Fruit fly (Drosophila melanogaster) whole organism, prepupa: Measurements from ENCODE around the gene CG31468.

Source experiments
- CG11762 ChIP-seq: fragments of 200-800 bp; sonication (Bioruptor generic); optimal IDR thresholded peaks from 3 replicates; lab custom pipeline; 2016; ENCODE audit warnings: missing biosample characterization, missing genetic modification characterization; ENCODE audit not compliant: insufficient read depth
- CG11902 ChIP-seq: fragments of 200-800 bp; sonication (Bioruptor generic); optimal IDR thresholded peaks from 3 replicates; lab custom pipeline; 2016; ENCODE audit warnings: missing biosample characterization, missing genetic modification characterization
- CG15336 ChIP-seq: fragments of 200-800 bp; sonication (Bioruptor generic); IDR thresholded peaks from 2 replicates; pipeline ENCODE4 v1.3.6; 2022; ENCODE audit warnings: missing biosample characterization, missing genetic modification characterization
- CG1621 ChIP-seq: fragments of 200-800 bp; sonication (Bioruptor generic); optimal IDR thresholded peaks from 3 replicates; lab custom pipeline; 2018; ENCODE audit warnings: missing biosample characterization, mild to moderate bottlenecking, missing genetic modification characterization
- CG3032 ChIP-seq: fragments of 200-800 bp; optimal IDR thresholded peaks from 2 replicates; lab custom pipeline; 2019; ENCODE audit warnings: missing biosample characterization, mild to moderate bottlenecking, missing genetic modification characterization, moderate library complexity
- CG32006 ChIP-seq: fragments of 200-800 bp; sonication (Bioruptor generic); optimal IDR thresholded peaks from 3 replicates; lab custom pipeline; 2017; ENCODE audit warnings: missing biosample characterization, mild to moderate bottlenecking, missing genetic modification characterization
- CG3919 ChIP-seq: fragments of 200-800 bp; sonication (Bioruptor generic); optimal IDR thresholded peaks from 3 replicates; lab custom pipeline; 2016; ENCODE audit warnings: missing biosample characterization, missing genetic modification characterization
- CG4318 ChIP-seq: fragments of 200-800 bp; sonication (Bioruptor generic); optimal IDR thresholded peaks from 3 replicates; lab custom pipeline; 2017; ENCODE audit warnings: missing biosample characterization, mild to moderate bottlenecking, missing genetic modification characterization
- CG6276 ChIP-seq: fragments of 200-800 bp; sonication (Bioruptor generic); optimal IDR thresholded peaks from 2 replicates; lab custom pipeline; 2017; ENCODE audit warnings: missing biosample characterization, mild to moderate bottlenecking, missing genetic modification characterization
- CG6792 ChIP-seq: fragments of 200-800 bp; sonication (Bioruptor generic); optimal IDR thresholded peaks from 3 replicates; lab custom pipeline; 2016; ENCODE audit warnings: missing biosample characterization, missing genetic modification characterization
- CG6808 ChIP-seq: fragments of 200-800 bp; sonication (Bioruptor generic); optimal IDR thresholded peaks from 3 replicates; lab custom pipeline; 2017; ENCODE audit warnings: missing biosample characterization, missing genetic modification characterization, mild to moderate bottlenecking, moderate library complexity, missing genetic modification reagents
- CG6854 ChIP-seq: fragments of 200-800 bp; sonication (Bioruptor generic); optimal IDR thresholded peaks from 2 replicates; lab custom pipeline; 2017; ENCODE audit warnings: missing biosample characterization, mild to moderate bottlenecking, missing genetic modification characterization
- CG8119 ChIP-seq: fragments of 200-800 bp; sonication (Bioruptor generic); IDR thresholded peaks from 3 replicates; pipeline ENCODE4 v1.3.6; 2022; ENCODE audit warnings: missing biosample characterization, missing genetic modification characterization
- CG8319 ChIP-seq: fragments of 200-800 bp; sonication (Bioruptor generic); optimal IDR thresholded peaks from 3 replicates; lab custom pipeline; 2016; ENCODE audit warnings: missing biosample characterization, missing genetic modification characterization
- CG8632 ChIP-seq: fragments of 200-800 bp; sonication (Bioruptor generic); optimal IDR thresholded peaks from 3 replicates; lab custom pipeline; 2016; ENCODE audit warnings: missing biosample characterization, missing genetic modification characterization
- CG9139 ChIP-seq: fragments of 200-800 bp; sonication (Bioruptor generic); optimal IDR thresholded peaks from 3 replicates; lab custom pipeline; 2017; ENCODE audit warnings: missing biosample characterization, mild to moderate bottlenecking, missing genetic modification characterization
- Eip75B ChIP-seq: fragments of 200-800 bp; sonication (Bioruptor generic); optimal IDR thresholded peaks from 3 replicates; lab custom pipeline; 2016; ENCODE audit warnings: missing biosample characterization, missing genetic modification characterization
- Eip78C ChIP-seq: fragments of 200-800 bp; sonication (Bioruptor generic); peaks from one replicate; lab custom pipeline; 2016; ENCODE audit warnings: missing biosample characterization, missing genetic modification characterization
- Ets96B ChIP-seq: fragments of 200-800 bp; optimal IDR thresholded peaks from 2 replicates; lab custom pipeline; 2019; ENCODE audit warnings: missing biosample characterization, mild to moderate bottlenecking, missing genetic modification characterization, moderate library complexity
- Gug ChIP-seq: fragments of 200-800 bp; sonication (Bioruptor generic); IDR thresholded peaks from 2 replicates; pipeline ENCODE4 v1.3.6; 2022; ENCODE audit warnings: missing biosample characterization, missing genetic modification characterization
- Hr39 ChIP-seq: fragments of 200-800 bp; sonication (Bioruptor generic); optimal IDR thresholded peaks from 2 replicates; lab custom pipeline; 2016; ENCODE audit warnings: missing biosample characterization, missing genetic modification characterization
- Hr4 ChIP-seq: fragments of 200-800 bp; sonication (Bioruptor generic); optimal IDR thresholded peaks from 3 replicates; lab custom pipeline; 2016; ENCODE audit warnings: missing biosample characterization, missing genetic modification characterization
- Met ChIP-seq: fragments of 200-800 bp; sonication (Bioruptor generic); optimal IDR thresholded peaks from 3 replicates; lab custom pipeline; 2016; ENCODE audit warnings: missing biosample characterization, missing genetic modification characterization
- OdsH ChIP-seq: fragments of 200-800 bp; sonication (Bioruptor generic); optimal IDR thresholded peaks from 3 replicates; lab custom pipeline; 2016; ENCODE audit warnings: missing biosample characterization, missing genetic modification characterization
- Smox ChIP-seq: fragments of 200-800 bp; sonication (Bioruptor generic); optimal IDR thresholded peaks from 3 replicates; lab custom pipeline; 2016; ENCODE audit warnings: missing biosample characterization, missing genetic modification characterization
- Sox14 ChIP-seq: fragments of 200-800 bp; sonication (Bioruptor generic); optimal IDR thresholded peaks from 3 replicates; lab custom pipeline; 2016; ENCODE audit warnings: missing biosample characterization, missing genetic modification characterization
- achi ChIP-seq: fragments of 200-800 bp; sonication (Bioruptor generic); optimal IDR thresholded peaks from 3 replicates; lab custom pipeline; 2016; ENCODE audit warnings: missing biosample characterization, missing genetic modification characterization
- acj6 ChIP-seq: fragments of 200-800 bp; sonication (Bioruptor generic); optimal IDR thresholded peaks from 3 replicates; lab custom pipeline; 2016; ENCODE audit warnings: missing biosample characterization, missing genetic modification characterization
- cyc ChIP-seq: fragments of 200-800 bp; sonication (Bioruptor generic); optimal IDR thresholded peaks from 3 replicates; lab custom pipeline; 2016; ENCODE audit warnings: missing biosample characterization, missing genetic modification characterization
- dac ChIP-seq: fragments of 200-800 bp; sonication (Bioruptor generic); optimal IDR thresholded peaks from 2 replicates; lab custom pipeline; 2017; ENCODE audit warnings: missing biosample characterization, mild to moderate bottlenecking, missing genetic modification characterization
- dsx ChIP-seq: fragments of 200-800 bp; optimal IDR thresholded peaks from 3 replicates; lab custom pipeline; 2019; ENCODE audit warnings: missing biosample characterization, mild to moderate bottlenecking, missing genetic modification characterization, moderate library complexity; ENCODE audit not compliant: poor library complexity, severe bottlenecking
- fd59A ChIP-seq: fragments of 200-800 bp; sonication (Bioruptor generic); optimal IDR thresholded peaks from 2 replicates; lab custom pipeline; 2017; ENCODE audit warnings: missing biosample characterization, mild to moderate bottlenecking, missing genetic modification characterization, missing genetic modification reagents
- fd85E ChIP-seq: fragments of 200-800 bp; sonication (Bioruptor generic); optimal IDR thresholded peaks from 3 replicates; lab custom pipeline; 2016; ENCODE audit warnings: missing biosample characterization, missing genetic modification characterization
- fkh ChIP-seq: fragments of 200-800 bp; sonication (Bioruptor generic); optimal IDR thresholded peaks from 3 replicates; lab custom pipeline; 2017; ENCODE audit warnings: missing biosample characterization, mild to moderate bottlenecking, missing genetic modification characterization, moderate library complexity
- lz ChIP-seq: fragments of 200-800 bp; sonication (Bioruptor generic); optimal IDR thresholded peaks from 3 replicates; lab custom pipeline; 2016; ENCODE audit warnings: missing biosample characterization, missing genetic modification characterization
- pdm3 ChIP-seq: fragments of 200-800 bp; sonication (Bioruptor generic); optimal IDR thresholded peaks from 3 replicates; lab custom pipeline; 2016; ENCODE audit warnings: missing biosample characterization, missing genetic modification characterization
- salr ChIP-seq, 2 experiments: fragments of 200-800 bp; sonication (Bioruptor generic); optimal IDR thresholded peaks; 3 replicates each; lab custom pipeline; 2016 to 2018; ENCODE audit warnings: missing biosample characterization in 2 of 2, missing genetic modification characterization in 2 of 2, mild to moderate bottlenecking in 1 of 2
- spab ChIP-seq: fragments of 200-800 bp; sonication (Bioruptor generic); optimal IDR thresholded peaks from 2 replicates; lab custom pipeline; 2017; ENCODE audit warnings: missing biosample characterization, mild to moderate bottlenecking, missing genetic modification characterization, missing genetic modification reagents
- ss ChIP-seq, 2 experiments: fragments of 200-800 bp; sonication (Bioruptor generic); optimal IDR thresholded peaks; 2 replicates in 1 of 2; 3 replicates in 1 of 2; lab custom pipeline; 2017 to 2018; ENCODE audit warnings: mild to moderate bottlenecking in 2 of 2, missing biosample characterization in 2 of 2, missing genetic modification characterization in 2 of 2, moderate library complexity in 1 of 2
- topi ChIP-seq: fragments of 200-800 bp; sonication (Bioruptor generic); optimal IDR thresholded peaks from 3 replicates; lab custom pipeline; 2016; ENCODE audit warnings: missing biosample characterization, missing genetic modification characterization
- vri ChIP-seq: fragments of 200-800 bp; sonication (Bioruptor generic); optimal IDR thresholded peaks from 3 replicates; lab custom pipeline; 2016; ENCODE audit warnings: missing biosample characterization, mild to moderate bottlenecking, missing genetic modification characterization

Gene CG31468

DNA sequence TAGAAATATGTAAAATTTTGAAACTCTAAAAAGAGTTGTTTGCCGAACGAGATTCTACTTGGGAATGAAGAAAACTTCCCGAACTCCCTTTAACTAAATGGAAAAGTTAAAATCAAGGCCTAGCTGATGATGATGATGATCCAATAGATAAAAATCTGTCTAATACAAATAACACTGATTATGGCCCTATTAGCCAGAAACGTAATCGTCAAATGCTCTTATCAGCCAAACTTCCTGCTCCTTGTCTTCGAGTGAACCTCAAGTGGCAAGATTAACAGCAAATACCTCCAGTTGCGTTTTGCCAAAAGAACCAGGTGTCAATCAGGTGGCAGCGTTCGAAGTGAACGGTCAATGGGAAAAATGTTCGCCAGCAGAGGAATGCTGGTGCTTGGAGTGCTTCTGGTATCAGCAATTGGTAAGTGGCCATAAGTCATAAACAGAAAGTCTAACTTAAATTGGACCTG, at the start of gene CG31468, which contains the start of gene Gba1a:
Gene CG31468, minus strand, starts transcription at position 51 of the 464 bp plus-strand sequence.
Gene Gba1a, plus strand, starts transcription at position 318 of the 464 bp plus-strand sequence.
- TF ChIP-seq vri (GFP tag; lab: Kevin White, UChicago) (peak; percentile 82), Eip78C (GFP tag; lab: Kevin White, UChicago) (no peak)
- TF ChIP-seq, all 60 proteins: peak for 1

DNA sequence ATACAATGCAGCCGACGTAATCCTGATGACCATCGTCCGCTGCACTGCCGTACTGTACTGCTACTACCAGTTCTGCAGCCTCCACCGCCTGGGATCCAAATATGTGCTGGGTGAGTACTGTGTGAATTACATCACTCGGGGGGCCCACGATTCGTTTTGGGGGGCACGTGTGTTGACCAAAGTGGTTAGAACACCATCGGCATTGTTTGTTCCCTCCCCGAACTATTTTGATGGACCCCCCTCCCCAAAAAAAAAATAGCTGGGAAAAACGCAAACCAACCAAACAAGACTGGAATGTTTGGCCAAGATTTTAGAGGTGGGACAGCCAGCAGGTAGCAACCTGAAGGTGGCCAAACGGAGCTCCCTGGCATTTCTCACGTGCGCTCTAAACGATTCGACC, 47.3 kb upstream of the CG31468 start:
- TF ChIP-seq fkh (GFP tag; lab: Kevin White, UChicago) (peak; percentile 74), CG15336 (GFP tag; lab: Robert Waterston, UW) (no peak)

DNA sequence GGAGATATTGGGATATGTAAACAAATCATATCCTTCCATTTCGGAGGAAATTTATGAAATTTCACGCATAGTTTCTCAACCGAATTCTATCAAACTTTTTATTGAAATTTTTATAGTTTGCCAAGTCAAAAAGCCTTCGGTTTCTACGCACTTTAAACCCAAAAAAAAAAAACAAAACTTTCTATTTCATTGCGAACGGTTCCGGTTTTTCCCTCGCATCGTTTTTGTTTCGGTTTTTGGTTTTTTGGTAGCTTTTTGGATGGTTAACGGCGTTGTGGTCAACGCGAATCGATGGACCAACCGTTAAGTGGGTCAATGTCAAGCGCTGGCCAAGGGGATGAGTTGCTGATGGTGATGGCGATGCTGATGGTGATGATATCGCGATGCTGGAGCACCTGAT, 40.8 kb upstream of the CG31468 start:
- TF ChIP-seq Gug (GFP tag; lab: Robert Waterston, UW) (no peak), CG8319 (no peak), CG3032 (tag; lab: Kevin White, UChicago) (no peak), dsx (GFP tag; lab: Kevin White, UChicago) (no peak), CG9139 (GFP tag; lab: Kevin White, UChicago) (no peak), topi (GFP tag; lab: Kevin White, UChicago) (no peak), CG3919 (no peak), cyc (GFP tag; lab: Kevin White, UChicago) (no peak), pdm3 (no peak), CG8119 (no peak), Smox (GFP tag; lab: Kevin White, UChicago) (no peak), CG8632 (no peak), CG11902 (GFP tag; lab: Kevin White, UChicago) (no peak), CG6792 (GFP tag; lab: Kevin White, UChicago) (no peak), Hr4 (GFP tag; lab: Kevin White, UChicago) (no peak)
- TF ChIP-seq, all 60 proteins: peak for 0

DNA sequence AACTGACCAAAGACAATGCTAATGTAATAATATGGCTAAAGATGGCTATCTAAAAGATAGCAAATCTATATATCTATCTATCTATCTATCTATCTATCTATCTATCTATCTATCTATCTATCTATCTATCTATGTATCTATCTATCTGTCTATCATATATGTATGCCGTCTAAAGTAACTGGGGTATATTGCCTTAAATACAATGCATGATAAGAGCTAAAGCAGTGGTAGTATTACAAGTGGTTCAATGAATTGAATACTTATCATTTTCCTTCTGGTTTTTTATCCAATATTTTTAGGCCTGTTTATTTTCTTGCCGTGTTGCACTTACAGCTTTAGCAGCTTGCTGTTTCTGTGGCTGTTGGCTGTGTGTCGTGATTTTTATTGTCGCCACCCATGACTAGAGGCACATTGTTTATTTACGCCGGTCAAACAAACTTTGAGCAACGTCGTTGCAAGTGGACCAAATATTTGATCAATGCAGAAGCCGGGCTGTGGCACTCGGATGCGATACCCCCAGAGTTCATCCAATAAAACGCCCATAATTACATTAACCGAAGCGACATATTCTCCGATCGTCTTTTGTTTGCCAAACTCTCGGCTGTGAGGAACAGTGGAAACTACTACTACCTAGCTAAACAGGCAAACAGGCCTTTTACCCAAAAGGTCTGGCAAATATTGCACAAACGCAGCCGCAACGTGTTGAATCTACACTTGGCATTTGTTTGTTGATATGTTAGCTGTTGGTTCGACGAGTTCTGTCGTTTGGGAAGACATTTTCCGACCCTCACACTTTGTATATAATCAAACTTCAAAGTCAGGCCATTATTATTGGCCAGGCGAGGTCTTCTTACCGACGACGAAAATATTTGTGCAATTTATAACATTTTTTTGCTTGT, 37.8 kb upstream of the CG31468 start:
- TF ChIP-seq dac (GFP tag; lab: Kevin White, UChicago): peak; percentile 1
- peak; percentile 48 for TF ChIP-seq CG15336 (GFP tag; lab: Robert Waterston, UW)
- no peak for TF ChIP-seq fd85E (GFP tag; lab: Kevin White, UChicago)
- peak; percentile 11 for TF ChIP-seq Sox14 (GFP tag; lab: Kevin White, UChicago)
- peak; percentile 28 for TF ChIP-seq Ets96B
- peak; percentile 1 for TF ChIP-seq CG9139 (GFP tag; lab: Kevin White, UChicago)
- peak; percentile 46 for TF ChIP-seq spab
- TF ChIP-seq pdm3: peak; percentile 16
- TF ChIP-seq Eip75B (GFP tag; lab: Kevin White, UChicago): no peak
- peak; percentile 72 for TF ChIP-seq fkh (GFP tag; lab: Kevin White, UChicago)
- TF ChIP-seq acj6: peak; percentile 25
- peak; percentile 4 for TF ChIP-seq CG3032 (tag; lab: Kevin White, UChicago)
- TF ChIP-seq CG1621: no peak
- TF ChIP-seq achi (GFP tag; lab: Kevin White, UChicago): peak; percentile 55
- TF ChIP-seq CG6276 (GFP tag; lab: Kevin White, UChicago): peak; percentile 47
- TF ChIP-seq lz: no peak
- TF ChIP-seq salr (GFP tag; optimal IDR thresholded peaks at IDR 0.05; lab: Kevin White, UChicago): no peak
- peak; percentile 12 for TF ChIP-seq CG11762 (GFP tag; lab: Kevin White, UChicago)
- peak; percentile 52 for TF ChIP-seq CG4318 (GFP tag; lab: Kevin White, UChicago)
- peak; percentile 17 for TF ChIP-seq CG3919
- TF ChIP-seq fd59A (GFP tag; lab: Kevin White, UChicago): no peak
- TF ChIP-seq CG6854 (GFP tag; lab: Kevin White, UChicago): no peak
- TF ChIP-seq Met (GFP tag; lab: Kevin White, UChicago): no peak
- TF ChIP-seq ss (GFP tag; optimal IDR thresholded peaks at IDR 0.05; lab: Kevin White, UChicago): peak in 1 of 2 experiments; percentile 50
- TF ChIP-seq CG8632: peak; percentile 41
- TF ChIP-seq Eip78C (GFP tag; lab: Kevin White, UChicago): peak; percentile 61
- peak; percentile 81 for TF ChIP-seq CG32006 (GFP tag; lab: Kevin White, UChicago)
- no peak for TF ChIP-seq Hr39 (GFP tag; lab: Kevin White, UChicago)
- TF ChIP-seq topi (GFP tag; lab: Kevin White, UChicago): no peak
- TF ChIP-seq CG8319: no peak
- peak; percentile 73 for TF ChIP-seq Hr4 (GFP tag; lab: Kevin White, UChicago)
- TF ChIP-seq OdsH (GFP tag; lab: Kevin White, UChicago): peak; percentile 33
- no peak for TF ChIP-seq CG8119
- peak; percentile 55 for TF ChIP-seq CG6808 (GFP tag; lab: Kevin White, UChicago)
